Worm (Caenorhabditis elegans): ENCODE data around the gene F31E8.5.
A peak's percentile ranks its signal among the peaks of the same experiment; 100 is the strongest.

Gene F31E8.5

DNA sequence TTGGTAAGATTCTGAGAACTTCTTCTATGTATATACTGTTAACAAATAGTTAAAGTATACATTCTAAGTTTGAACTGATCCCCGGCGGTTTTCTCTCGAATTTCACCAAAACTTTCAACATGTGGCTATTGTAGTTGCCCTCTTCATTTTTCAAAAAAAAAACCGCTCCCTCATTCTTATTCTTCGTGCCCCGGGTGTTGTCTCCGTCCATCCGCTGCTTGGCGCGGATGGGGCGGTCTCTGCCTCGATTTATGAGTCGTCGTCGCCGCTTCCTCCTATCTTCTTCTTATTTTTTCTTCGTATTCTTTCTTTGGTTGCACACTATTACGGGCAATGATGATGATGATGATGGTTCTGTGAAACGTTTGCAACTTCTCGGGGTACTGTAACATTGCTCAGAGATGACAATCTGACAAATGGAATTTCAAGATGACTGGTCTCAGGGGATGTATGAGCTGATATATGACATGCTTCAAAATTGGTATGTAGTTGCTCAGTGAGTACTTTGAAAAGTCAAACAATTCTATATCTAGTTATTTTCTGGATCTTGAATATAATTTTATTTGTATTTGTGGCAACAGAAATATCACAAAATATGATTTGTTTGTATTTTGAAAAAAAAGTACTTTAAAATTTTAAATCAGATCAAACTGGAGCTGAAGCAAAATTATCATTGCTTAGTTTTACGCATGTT, 13.4 kb upstream of the F31E8.5 start:
- TF ChIP-seq pha-2 (tag; optimal IDR thresholded peaks at IDR 0.05), result no peak

DNA sequence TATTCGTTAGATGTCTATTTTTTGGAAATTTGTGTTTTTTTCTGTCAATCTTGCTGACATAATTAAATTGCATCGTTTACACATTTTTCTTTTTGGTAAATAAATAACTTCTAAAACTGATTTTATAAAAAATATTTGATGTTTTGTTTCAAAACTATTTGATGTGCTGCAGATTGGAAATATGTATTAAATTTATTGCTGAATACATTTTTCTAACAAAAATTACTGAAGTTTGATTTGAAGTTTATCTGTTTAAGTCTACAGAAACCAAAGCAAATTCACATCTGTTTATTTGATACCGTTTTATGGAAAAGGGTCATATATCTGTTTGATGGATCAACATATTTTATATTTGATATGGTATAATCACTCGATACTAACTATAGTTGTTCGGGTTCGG, 9.3 kb upstream of the F31E8.5 start:
- no peak for TF ChIP-seq pha-2 (tag; optimal IDR thresholded peaks at IDR 0.05)
- no peak for TF ChIP-seq ceh-45 (GFP tag; IDR thresholded peaks at IDR 0.05)
- TF ChIP-seq tbx-7 (tag; optimal IDR thresholded peaks at IDR 0.05), result no peak
- TF ChIP-seq syd-9 (tag; optimal IDR thresholded peaks at IDR 0.05), result no peak
- no peak for TF ChIP-seq C08G9.2 (tag; optimal IDR thresholded peaks at IDR 0.05)
- TF ChIP-seq pqm-1 (tag; optimal IDR thresholded peaks at IDR 0.05), result no peak
- no peak for TF ChIP-seq C38D4.7 (GFP tag; optimal IDR thresholded peaks at IDR 0.05)
- no peak for TF ChIP-seq gmeb-2 (tag; optimal IDR thresholded peaks at IDR 0.05)
- TF ChIP-seq sox-4 (tag; optimal IDR thresholded peaks at IDR 0.05), result no peak
- TF ChIP-seq pat-9 (tag; optimal IDR thresholded peaks at IDR 0.05), result no peak
- no peak for TF ChIP-seq hlh-30 (tag; optimal IDR thresholded peaks at IDR 0.05; ENCODE audit: insufficient read depth)
- TF ChIP-seq ceh-48 (tag; optimal IDR thresholded peaks at IDR 0.05), result no peak
- TF ChIP-seq nhr-232 (tag; optimal IDR thresholded peaks at IDR 0.05), result no peak
- TF ChIP-seq tbx-2 (tag; optimal IDR thresholded peaks at IDR 0.05), result no peak
- no peak for TF ChIP-seq dmd-4 (tag; optimal IDR thresholded peaks at IDR 0.05; ENCODE audit: borderline replicate concordance)
- no peak for TF ChIP-seq hlh-13 (GFP tag; optimal IDR thresholded peaks at IDR 0.05)
- no peak for TF ChIP-seq lim-6 (tag; optimal IDR thresholded peaks at IDR 0.05)

ce11 chrII:6812514-6812913, 5.5 kb upstream of the F31E8.5 start:
- TF ChIP-seq pros-1 (tag; optimal IDR thresholded peaks at IDR 0.05) (no peak), ztf-16 (tag; optimal IDR thresholded peaks at IDR 0.05) (no peak), dmd-4 (tag; optimal IDR thresholded peaks at IDR 0.05; ENCODE audit: borderline replicate concordance) (no peak), ceh-31 (tag; optimal IDR thresholded peaks at IDR 0.05) (no peak), unc-42 (tag; optimal IDR thresholded peaks at IDR 0.05) (peak; percentile 26), unc-3 (GFP tag; conservative IDR thresholded peaks at IDR 0.05) (no peak), unc-3 (tag; optimal IDR thresholded peaks at IDR 0.05) (peak; percentile 63), ceh-18 (tag; optimal IDR thresholded peaks at IDR 0.05) (no peak), Y22D7AL.16 (tag; optimal IDR thresholded peaks at IDR 0.05) (no peak), hlh-6 (tag; optimal IDR thresholded peaks at IDR 0.05) (no peak), ceh-6 (GFP tag; optimal IDR thresholded peaks at IDR 0.05) (no peak), ceh-34 (tag; optimal IDR thresholded peaks at IDR 0.05) (peak; percentile 31), sox-2 (GFP tag; IDR thresholded peaks at IDR 0.05) (no peak), ceh-9 (tag; optimal IDR thresholded peaks at IDR 0.05) (no peak)

- TF ChIP-seq sox-2 (GFP tag; IDR thresholded peaks at IDR 0.05) (no peak), npax-4 (tag; optimal IDR thresholded peaks at IDR 0.05) (no peak), ceh-19 (GFP tag; optimal IDR thresholded peaks at IDR 0.05) (no peak), mec-3 (tag; optimal IDR thresholded peaks at IDR 0.05; ENCODE audit: borderline replicate concordance) (no peak), unc-42 (tag; optimal IDR thresholded peaks at IDR 0.05) (no peak), pat-9 (tag; optimal IDR thresholded peaks at IDR 0.05) (no peak), nhr-232 (tag; optimal IDR thresholded peaks at IDR 0.05) (no peak), che-1 (tag; optimal IDR thresholded peaks at IDR 0.05) (no peak), ceh-18 (tag; optimal IDR thresholded peaks at IDR 0.05) (no peak), unc-86 (tag; optimal IDR thresholded peaks at IDR 0.05) (no peak), dmd-4 (tag; optimal IDR thresholded peaks at IDR 0.05; ENCODE audit: borderline replicate concordance) (no peak)
These were observed 3.6 kb upstream of the F31E8.5 start, which contains the start of gene snt-1 for ce11 chrII:6810663-6811062. Gene snt-1, plus strand, starts transcription at chrII:6810963.
